Worm (Caenorhabditis elegans) whole organism, L1 larva: Measurements from ENCODE around the gene piga-1.

Experiments used
- aha-1 ChIP-seq: fragments of 150-350 bp; optimal IDR thresholded peaks from 2 replicates; lab custom pipeline; 2014; ENCODE audit warnings: missing biosample characterization, missing genetic modification characterization
- ama-1 ChIP-seq: fragments of 150-350 bp; optimal IDR thresholded peaks from 2 replicates; lab custom pipeline; 2014
- elt-2 ChIP-seq: sonication (generic microtip); optimal IDR thresholded peaks from 2 replicates; lab custom pipeline; 2016; ENCODE audit warnings: missing genetic modification characterization, mild to moderate bottlenecking, inconsistent platforms, missing compliant biosample characterization, missing genetic modification reagents
- fkh-10 ChIP-seq: sonication (generic microtip); optimal IDR thresholded peaks from 2 replicates; lab custom pipeline; 2017; ENCODE audit warnings: missing biosample characterization, missing genetic modification reagents, missing genetic modification characterization
- hlh-17 ChIP-seq: fragments of 200-800 bp; sonication (Bioruptor generic); optimal IDR thresholded peaks from 2 replicates; lab custom pipeline; 2018; ENCODE audit warnings: missing genetic modification characterization, mild to moderate bottlenecking, missing compliant biosample characterization, moderate library complexity, borderline replicate concordance
- lin-13 ChIP-seq: fragments of 150-350 bp; optimal IDR thresholded peaks from 2 replicates; lab custom pipeline; 2014; ENCODE audit warnings: missing biosample characterization, missing genetic modification reagents, missing genetic modification characterization
- lin-15B ChIP-seq: fragments of 150-350 bp; sonication (generic microtip); optimal IDR thresholded peaks from 3 replicates; lab custom pipeline; 2014; ENCODE audit warnings: missing biosample characterization, missing genetic modification characterization
- lsy-2 ChIP-seq, 2 experiments: fragments of 150-350 bp; optimal IDR thresholded peaks; 2 replicates each; lab custom pipeline; 2014; ENCODE audit warnings: missing biosample characterization in 2 of 2, missing genetic modification characterization in 2 of 2
- nhr-28 ChIP-seq: fragments of 150-350 bp; optimal IDR thresholded peaks from 2 replicates; lab custom pipeline; 2014; ENCODE audit warnings: missing biosample characterization, missing genetic modification characterization
- pag-3 ChIP-seq: sonication (generic microtip); optimal IDR thresholded peaks from 2 replicates; lab custom pipeline; 2017; ENCODE audit warnings: missing genetic modification characterization, mild to moderate bottlenecking, missing compliant biosample characterization, antibody characterized with exemption, borderline replicate concordance; ENCODE audit not compliant: insufficient read depth
- tbx-2 ChIP-seq: sonication (generic microtip); optimal IDR thresholded peaks from 2 replicates; lab custom pipeline; 2016; ENCODE audit warnings: missing genetic modification characterization, missing compliant biosample characterization
- unc-62 ChIP-seq: fragments of 150-350 bp; optimal IDR thresholded peaks from 2 replicates; lab custom pipeline; 2014; ENCODE audit warnings: missing biosample characterization, missing genetic modification reagents, missing genetic modification characterization

ce11 chrII:8640503-8640902, 21.0 kb downstream of the piga-1 start:
- no peak for TF ChIP-seq lin-13 (GFP tag; lab: Kevin White, UChicago)
- no peak for TF ChIP-seq nhr-28
- no peak for TF ChIP-seq aha-1 (tag; lab: Kevin White, UChicago)
- no peak for TF ChIP-seq tbx-2
- TF ChIP-seq lin-15B (tag; lab: Kevin White, UChicago) = no peak
- no peak for TF ChIP-seq fkh-10 (GFP tag; lab: Kevin White, UChicago)
- TF ChIP-seq lsy-2 (tag; optimal IDR thresholded peaks at IDR 0.05; lab: Kevin White, UChicago) = no peak
- no peak for TF ChIP-seq hlh-17 (GFP tag; lab: Kevin White, UChicago)
- no peak for TF ChIP-seq pag-3
- TF ChIP-seq ama-1 (lab: Kevin White, UChicago) = no peak
- no peak for TF ChIP-seq unc-62 (GFP tag; lab: Kevin White, UChicago)
- no peak for TF ChIP-seq elt-2
